Worm (Caenorhabditis elegans) whole organism, young adult: ENCODE results near the gene unc-112.

Experiments
- B0019.2 ChIP-seq: fragments of 200-800 bp; sonication (Bioruptor generic); conservative IDR thresholded peaks from 2 replicates; pipeline ENCODE4 v1.3.6; 2022; ENCODE audit warnings: missing genetic modification reagents, missing genetic modification characterization, missing compliant biosample characterization
- B0035.1 ChIP-seq: sonication (generic microtip); optimal IDR thresholded peaks from 2 replicates; lab custom pipeline; 2016; ENCODE audit warnings: missing genetic modification characterization, mild to moderate bottlenecking, missing compliant biosample characterization, missing genotype, missing genetic modification reagents
- C06A6.2 ChIP-seq: fragments of 200-800 bp; sonication (Bioruptor generic); conservative IDR thresholded peaks from 2 replicates; pipeline ENCODE4 v1.3.6; 2022; ENCODE audit warnings: missing genetic modification characterization, missing compliant biosample characterization
- C17E4.6 ChIP-seq: fragments of 200-800 bp; sonication (Bioruptor generic); IDR thresholded peaks from 2 replicates; pipeline ENCODE4 v1.3.6; 2022; ENCODE audit warnings: missing genetic modification reagents, missing genetic modification characterization, missing compliant biosample characterization
- F33H1.4 ChIP-seq: fragments of 200-800 bp; sonication (Bioruptor generic); IDR thresholded peaks from 2 replicates; pipeline ENCODE4 v1.3.6; 2022; ENCODE audit warnings: missing genetic modification reagents, missing genetic modification characterization, missing compliant biosample characterization
- F37B4.10 ChIP-seq: fragments of 200-800 bp; sonication (Bioruptor generic); IDR thresholded peaks from 2 replicates; pipeline ENCODE4 v1.3.6; 2022; ENCODE audit warnings: missing genetic modification characterization, missing compliant biosample characterization
- F49E8.2 ChIP-seq: sonication (generic microtip); optimal IDR thresholded peaks from 3 replicates; lab custom pipeline; 2017; ENCODE audit warnings: missing genetic modification characterization, mild to moderate bottlenecking, missing compliant biosample characterization, antibody characterized with exemption, moderate library complexity; ENCODE audit not compliant: insufficient read depth
- F57C9.4 ChIP-seq: sonication (generic microtip); optimal IDR thresholded peaks from 2 replicates; lab custom pipeline; 2017; ENCODE audit warnings: mild to moderate bottlenecking, missing genetic modification characterization, missing compliant biosample characterization
- T26A5.8 ChIP-seq: sonication (generic microtip); optimal IDR thresholded peaks from 2 replicates; lab custom pipeline; 2016; ENCODE audit warnings: missing genetic modification characterization, missing compliant biosample characterization
- Y56A3A.18 ChIP-seq: fragments of 200-800 bp; sonication (Bioruptor generic); IDR thresholded peaks from 2 replicates; pipeline ENCODE4 v1.3.6; 2022; ENCODE audit warnings: missing genetic modification reagents, missing genetic modification characterization, missing compliant biosample characterization
- ama-1 ChIP-seq, 3 experiments: fragments of 150-350 bp in 1 of 3; sonication (generic microtip) in 2 of 3; optimal IDR thresholded peaks; 2 replicates each; lab custom pipeline; 2014 to 2018; ENCODE audit warnings: missing biosample characterization in 2 of 3, missing genetic modification characterization in 2 of 3, missing genetic modification reagents in 2 of 3
- aptf-2 ChIP-seq: fragments of 200-800 bp; sonication (Bioruptor generic); conservative IDR thresholded peaks from 2 replicates; pipeline ENCODE4 v1.3.6; 2022; ENCODE audit warnings: missing genetic modification reagents, missing genetic modification characterization, missing compliant biosample characterization
- aptf-3 ChIP-seq: fragments of 200-800 bp; sonication (Bioruptor generic); IDR thresholded peaks from 2 replicates; pipeline ENCODE4 v1.3.6; 2022; ENCODE audit warnings: missing genetic modification characterization, missing compliant biosample characterization
- athp-1 ChIP-seq: sonication (generic microtip); optimal IDR thresholded peaks from 2 replicates; lab custom pipeline; 2017; ENCODE audit warnings: mild to moderate bottlenecking, missing genetic modification characterization, missing compliant biosample characterization
- attf-5 ChIP-seq: fragments of 200-800 bp; sonication (Bioruptor generic); optimal IDR thresholded peaks from 2 replicates; lab custom pipeline; 2018; ENCODE audit warnings: mild to moderate bottlenecking, missing genetic modification characterization, missing compliant biosample characterization
- bed-1 ChIP-seq: fragments of 200-800 bp; sonication (Bioruptor generic); IDR thresholded peaks from 2 replicates; pipeline ENCODE4 v1.3.6; 2022; ENCODE audit warnings: missing genetic modification reagents, missing genetic modification characterization, missing compliant biosample characterization
- cebp-1 ChIP-seq, 2 experiments: fragments of 200-800 bp in 1 of 2; sonication (Bioruptor generic) in 1 of 2; sonication (generic microtip) in 1 of 2; IDR thresholded peaks in 1 of 2; optimal IDR thresholded peaks in 1 of 2; 2 replicates each; pipeline versions ENCODE4 v1.3.6 to Lab custom; 2017 to 2022; ENCODE audit warnings: missing compliant biosample characterization in 2 of 2, missing genetic modification characterization in 2 of 2, mild to moderate bottlenecking in 1 of 2, missing genetic modification reagents in 1 of 2, moderate library complexity in 1 of 2
- ceh-58 ChIP-seq: fragments of 200-800 bp; sonication (Bioruptor generic); IDR thresholded peaks from 2 replicates; pipeline ENCODE4 v1.3.6; 2022; ENCODE audit warnings: missing genetic modification characterization, missing compliant biosample characterization
- chd-7 ChIP-seq: sonication (generic microtip); optimal IDR thresholded peaks from 2 replicates; lab custom pipeline; 2016; ENCODE audit warnings: mild to moderate bottlenecking, missing genetic modification characterization, moderate library complexity, missing compliant biosample characterization
- efl-1 ChIP-seq: fragments of 150-350 bp; optimal IDR thresholded peaks from 2 replicates; lab custom pipeline; 2014; ENCODE audit warnings: missing biosample characterization, missing genetic modification reagents, missing genetic modification characterization
- egl-18 ChIP-seq: fragments of 200-800 bp; sonication (Bioruptor generic); IDR thresholded peaks from 2 replicates; pipeline ENCODE4 v1.3.6; 2022; ENCODE audit warnings: missing genetic modification reagents, missing genetic modification characterization, missing compliant biosample characterization
- egl-44 ChIP-seq: fragments of 200-800 bp; sonication (Bioruptor generic); IDR thresholded peaks from 2 replicates; pipeline ENCODE4 v1.3.6; 2022; ENCODE audit warnings: missing genetic modification reagents, missing genetic modification characterization, missing compliant biosample characterization
- him-1 ChIP-seq: sonication (generic microtip); optimal IDR thresholded peaks from 2 replicates; lab custom pipeline; 2016; ENCODE audit warnings: missing genotype, missing genetic modification reagents, missing genetic modification characterization, missing compliant biosample characterization
- hlh-12 ChIP-seq: sonication (generic microtip); optimal IDR thresholded peaks from 2 replicates; lab custom pipeline; 2016; ENCODE audit warnings: missing genetic modification characterization, missing compliant biosample characterization
- hlh-26 ChIP-seq: fragments of 200-800 bp; sonication (Bioruptor generic); conservative IDR thresholded peaks from 2 replicates; pipeline ENCODE4 v1.3.6; 2022; ENCODE audit warnings: missing genetic modification reagents, missing genetic modification characterization, missing compliant biosample characterization
- hmg-20 ChIP-seq: fragments of 200-800 bp; sonication (Bioruptor generic); IDR thresholded peaks from 2 replicates; pipeline ENCODE4 v1.3.6; 2022; ENCODE audit warnings: missing genetic modification reagents, missing genetic modification characterization, missing compliant biosample characterization
- let-526 ChIP-seq: fragments of 200-800 bp; sonication (Bioruptor generic); IDR thresholded peaks from 2 replicates; pipeline ENCODE4 v1.3.6; 2022; ENCODE audit warnings: missing genetic modification reagents, missing genetic modification characterization, missing compliant biosample characterization
- lin-26 ChIP-seq: fragments of 200-800 bp; sonication (Bioruptor generic); IDR thresholded peaks from 2 replicates; pipeline ENCODE4 v1.3.6; 2022; ENCODE audit warnings: missing genetic modification reagents, missing genetic modification characterization, missing compliant biosample characterization
- lin-54 ChIP-seq: fragments of 200-800 bp; sonication (Bioruptor generic); optimal IDR thresholded peaks from 2 replicates; lab custom pipeline; 2018; ENCODE audit warnings: mild to moderate bottlenecking, missing genetic modification characterization, missing compliant biosample characterization
- mel-28 ChIP-seq: sonication (generic microtip); optimal IDR thresholded peaks from 2 replicates; lab custom pipeline; 2016; ENCODE audit warnings: borderline replicate concordance, mild to moderate bottlenecking, missing genetic modification characterization, missing compliant biosample characterization
- mes-4 ChIP-seq: sonication (generic microtip); optimal IDR thresholded peaks from 2 replicates; lab custom pipeline; 2016; ENCODE audit warnings: missing genotype, missing genetic modification characterization, missing compliant biosample characterization
- nfya-1 ChIP-seq: sonication (generic microtip); optimal IDR thresholded peaks from 2 replicates; lab custom pipeline; 2017; ENCODE audit warnings: antibody characterized with exemption, missing compliant biosample characterization, missing genetic modification characterization, borderline replicate concordance; ENCODE audit not compliant: insufficient read depth
- nfyb-1 ChIP-seq: fragments of 200-800 bp; sonication (Bioruptor generic); IDR thresholded peaks from 2 replicates; pipeline ENCODE4 v1.3.6; 2022; ENCODE audit warnings: missing genetic modification reagents, missing genetic modification characterization, missing compliant biosample characterization
- nhr-27 ChIP-seq: fragments of 200-800 bp; sonication (Bioruptor generic); optimal IDR thresholded peaks from 2 replicates; lab custom pipeline; 2018; ENCODE audit warnings: mild to moderate bottlenecking, missing genetic modification characterization, moderate library complexity, missing compliant biosample characterization
- nhr-90 ChIP-seq: sonication (generic microtip); optimal IDR thresholded peaks from 2 replicates; lab custom pipeline; 2016; ENCODE audit warnings: missing genotype, mild to moderate bottlenecking, missing genetic modification characterization, missing compliant biosample characterization
- pbrm-1 ChIP-seq: fragments of 200-800 bp; sonication (Bioruptor generic); IDR thresholded peaks from 2 replicates; pipeline ENCODE4 v1.3.6; 2022; ENCODE audit warnings: missing genetic modification reagents, missing genetic modification characterization, missing compliant biosample characterization
- pha-4 ChIP-seq: fragments of 150-350 bp; sonication (generic microtip); optimal IDR thresholded peaks from 2 replicates; lab custom pipeline; 2014; ENCODE audit warnings: missing biosample characterization, missing genetic modification reagents, missing genetic modification characterization
- rpc-1 ChIP-seq, 2 experiments: fragments of 150-350 bp in 1 of 2; sonication (generic microtip) in 1 of 2; optimal IDR thresholded peaks; 2 replicates each; lab custom pipeline; 2014 to 2018; ENCODE audit warnings: missing biosample characterization in 1 of 2, missing genetic modification characterization in 1 of 2, missing genetic modification reagents in 1 of 2, missing genotype in 1 of 2
- snpc-1.3 ChIP-seq: sonication (generic microtip); optimal IDR thresholded peaks from 2 replicates; lab custom pipeline; 2017; ENCODE audit warnings: missing genetic modification characterization, mild to moderate bottlenecking, missing compliant biosample characterization, antibody characterized with exemption, moderate library complexity, missing genotype, missing genetic modification reagents; ENCODE audit not compliant: insufficient read depth
- snpc-3.4 ChIP-seq: sonication (generic microtip); optimal IDR thresholded peaks from 2 replicates; lab custom pipeline; 2017; ENCODE audit warnings: missing genetic modification characterization, mild to moderate bottlenecking, missing compliant biosample characterization, antibody characterized with exemption, moderate library complexity, missing genotype, missing genetic modification reagents
- xnd-1 ChIP-seq: sonication (generic microtip); optimal IDR thresholded peaks from 2 replicates; lab custom pipeline; 2016; ENCODE audit warnings: missing genotype, missing genetic modification reagents, missing genetic modification characterization, missing compliant biosample characterization
- ztf-18 ChIP-seq: sonication (generic microtip); optimal IDR thresholded peaks from 2 replicates; lab custom pipeline; 2016; ENCODE audit warnings: missing genotype, mild to moderate bottlenecking, missing genetic modification characterization, missing compliant biosample characterization

unc-112 gene

DNA sequence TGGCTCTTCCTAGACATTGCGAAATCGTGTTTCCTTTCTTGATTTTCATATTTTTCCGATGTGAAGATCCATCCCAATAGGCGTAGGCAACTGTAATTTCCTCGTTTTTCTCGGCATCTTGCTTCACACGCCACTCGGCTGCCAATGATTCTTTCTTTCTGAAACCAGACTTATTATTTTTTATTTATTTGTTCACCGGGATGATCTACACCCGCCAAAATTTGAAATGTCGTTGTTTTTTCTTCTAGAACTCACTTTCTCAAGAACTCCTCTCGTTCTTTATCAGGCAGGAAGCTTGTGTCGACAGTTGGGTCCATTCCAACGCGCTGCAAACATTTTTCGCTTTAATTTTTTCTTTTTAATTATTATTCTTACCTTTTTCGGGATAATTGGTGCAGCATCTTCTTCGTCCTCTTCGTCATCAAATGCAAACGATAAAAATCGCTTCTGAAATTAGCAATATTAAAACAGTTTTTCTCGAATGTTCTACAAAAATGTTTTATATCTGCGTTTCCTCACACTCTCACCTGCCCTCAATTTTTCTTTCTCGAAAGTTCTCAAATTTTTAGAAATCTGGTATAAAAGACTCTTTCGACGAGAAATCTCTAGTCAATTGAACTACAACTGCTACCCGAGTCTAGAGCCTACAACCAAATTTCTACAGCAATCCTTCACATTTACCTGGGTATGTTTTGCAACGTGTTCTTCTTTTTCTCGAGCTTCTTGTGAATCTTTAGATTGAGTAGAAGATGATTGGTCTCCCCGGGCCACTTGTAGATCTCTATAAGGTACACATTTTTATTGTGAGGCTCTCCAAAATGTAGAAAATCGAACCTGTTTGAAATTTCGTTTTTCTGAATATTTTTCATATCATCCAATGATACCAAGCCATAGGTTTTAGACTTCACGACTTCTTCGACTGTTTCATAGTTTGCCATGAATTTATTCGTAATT lies 11.8 kb downstream of the unc-112 start, which contains the start of gene hsp-90 (continued):
- TF ChIP-seq ama-1 (optimal IDR thresholded peaks at IDR 0.05; lab: Kevin White, UChicago), result peak; percentile 45
- no peak for TF ChIP-seq ama-1 (GFP tag; optimal IDR thresholded peaks at IDR 0.05; lab: Kevin White, UChicago)
- no peak for TF ChIP-seq aptf-3
- no peak for TF ChIP-seq cebp-1 (GFP tag; IDR thresholded peaks at IDR 0.05; lab: Robert Waterston, UW)
- peak; percentile 79 for TF ChIP-seq cebp-1 (tag; optimal IDR thresholded peaks at IDR 0.05; lab: Kevin White, UChicago)
- TF ChIP-seq hmg-20 (GFP tag; lab: Robert Waterston, UW), result no peak
- TF ChIP-seq athp-1, result no peak
- TF ChIP-seq nhr-90, result no peak
- TF ChIP-seq ceh-58 (GFP tag; lab: Robert Waterston, UW), result no peak
- no peak for TF ChIP-seq pbrm-1 (GFP tag; lab: Robert Waterston, UW)
- no peak for TF ChIP-seq F33H1.4 (GFP tag; lab: Robert Waterston, UW)
- peak; percentile 26 for TF ChIP-seq efl-1 (GFP tag; lab: Kevin White, UChicago)
- TF ChIP-seq nhr-27 (tag; lab: Kevin White, UChicago), result no peak
- no peak for TF ChIP-seq C06A6.2
- no peak for TF ChIP-seq hlh-12 (tag; lab: Kevin White, UChicago)
- no peak for TF ChIP-seq egl-44 (GFP tag; lab: Robert Waterston, UW)

DNA sequence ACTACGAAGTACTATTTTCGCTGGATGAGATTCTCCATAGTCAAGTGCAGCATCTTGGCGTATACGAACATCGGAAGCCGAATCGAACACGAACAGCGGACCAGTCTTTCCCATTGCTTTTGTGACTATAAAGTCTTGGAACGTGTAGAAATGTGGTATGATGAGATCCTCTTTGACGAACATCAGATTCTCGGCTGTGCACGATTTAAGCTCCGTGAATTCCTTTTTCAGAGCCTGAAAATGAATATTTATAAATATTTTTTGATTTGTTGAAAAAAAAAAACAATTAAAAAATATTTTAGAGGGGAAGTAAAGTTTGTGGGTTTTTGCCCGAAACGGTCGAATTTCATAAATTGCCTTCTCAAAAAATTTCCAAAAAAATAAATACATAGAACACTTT lies 12.5 kb downstream of the unc-112 start:
- TF ChIP-seq F57C9.4 (tag; lab: Kevin White, UChicago) (no peak), ztf-18 (tag; lab: Kevin White, UChicago) (no peak), snpc-3.4 (tag; lab: Kevin White, UChicago) (no peak), B0019.2 (no peak), nhr-90 (no peak), bed-1 (GFP tag; lab: Robert Waterston, UW) (no peak), cebp-1 (GFP tag; IDR thresholded peaks at IDR 0.05; lab: Robert Waterston, UW) (no peak), cebp-1 (tag; optimal IDR thresholded peaks at IDR 0.05; lab: Kevin White, UChicago) (no peak), Y56A3A.18 (GFP tag; lab: Robert Waterston, UW) (no peak), B0035.1 (tag; lab: Kevin White, UChicago) (no peak), C06A6.2 (no peak), mel-28 (tag; lab: Kevin White, UChicago) (no peak), F37B4.10 (GFP tag; lab: Robert Waterston, UW) (no peak), rpc-1 (optimal IDR thresholded peaks at IDR 0.05; lab: Kevin White, UChicago) (no peak), rpc-1 (tag; optimal IDR thresholded peaks at IDR 0.05; lab: Kevin White, UChicago) (no peak), egl-18 (no peak), T26A5.8 (tag; lab: Kevin White, UChicago) (no peak), lin-54 (GFP tag; lab: Kevin White, UChicago) (no peak), nfya-1 (no peak)
- TF ChIP-seq, all 124 proteins: peak for 0

DNA sequence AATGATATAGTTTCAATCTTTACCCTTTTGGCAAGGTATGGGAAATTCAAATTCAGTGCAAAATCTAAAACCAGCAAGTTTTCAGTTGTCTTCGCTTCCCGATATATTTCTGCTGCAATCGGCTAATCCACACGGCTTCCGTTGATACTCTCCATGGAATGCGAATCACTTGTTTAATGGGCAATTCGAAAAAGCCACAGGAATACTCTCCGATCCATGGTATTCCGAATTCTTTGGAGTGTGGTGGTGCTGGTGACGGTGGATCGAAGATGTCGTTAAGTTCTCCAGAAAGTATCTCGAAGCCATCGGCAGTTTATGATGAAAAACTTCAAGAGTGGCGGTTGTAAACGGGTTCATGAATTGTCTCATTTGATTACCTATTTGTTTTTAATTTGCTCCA lies 13.2 kb downstream of the unc-112 start:
- TF ChIP-seq lin-26 (GFP tag; lab: Robert Waterston, UW), result no peak
- TF ChIP-seq nfya-1, result no peak
- TF ChIP-seq let-526 (GFP tag; lab: Robert Waterston, UW), result no peak
- TF ChIP-seq hlh-26 (GFP tag; lab: Robert Waterston, UW), result no peak
- no peak for TF ChIP-seq chd-7
- TF ChIP-seq F49E8.2 (tag; lab: Kevin White, UChicago), result no peak
- no peak for TF ChIP-seq xnd-1 (tag; lab: Kevin White, UChicago)
- TF ChIP-seq bed-1 (GFP tag; lab: Robert Waterston, UW), result no peak
- no peak for TF ChIP-seq snpc-3.4 (tag; lab: Kevin White, UChicago)
- TF ChIP-seq aptf-2 (GFP tag; lab: Robert Waterston, UW), result no peak
- TF ChIP-seq C17E4.6 (GFP tag; lab: Robert Waterston, UW), result no peak
- no peak for TF ChIP-seq snpc-1.3 (tag; lab: Kevin White, UChicago)
- TF ChIP-seq pha-4 (tag; lab: Kevin White, UChicago), result no peak
- no peak for TF ChIP-seq nhr-27 (tag; lab: Kevin White, UChicago)
- no peak for TF ChIP-seq attf-5 (GFP tag; lab: Kevin White, UChicago)
- TF ChIP-seq him-1 (tag; lab: Kevin White, UChicago), result no peak
- TF ChIP-seq mes-4 (tag; lab: Kevin White, UChicago), result no peak
- 0 out of 2 replicates have a peak, but pooled peaks have one; percentile 40 for TF ChIP-seq nfyb-1
- TF ChIP-seq Y56A3A.18 (GFP tag; lab: Robert Waterston, UW), result no peak
